Worm (Caenorhabditis elegans) whole organism, L3 larva: ENCODE data around the gene her-1.

Experiments
- ZK546.5 ChIP-seq: sonication (generic microtip); optimal IDR thresholded peaks from 2 replicates; lab custom pipeline; 2017; ENCODE audit warnings: missing biosample characterization, missing genetic modification characterization
- aly-2 ChIP-seq: fragments of 150-350 bp; optimal IDR thresholded peaks from 2 replicates; lab custom pipeline; 2014; ENCODE audit warnings: missing biosample characterization, missing genetic modification characterization
- ceh-16 ChIP-seq: sonication (generic microtip); optimal IDR thresholded peaks from 2 replicates; lab custom pipeline; 2017; ENCODE audit warnings: missing biosample characterization, missing genetic modification characterization
- ceh-82 ChIP-seq: fragments of 150-350 bp; optimal IDR thresholded peaks from 2 replicates; lab custom pipeline; 2014; ENCODE audit warnings: missing biosample characterization, missing genetic modification characterization
- ceh-9 ChIP-seq: sonication (generic microtip); optimal IDR thresholded peaks from 2 replicates; lab custom pipeline; 2018; ENCODE audit warnings: missing biosample characterization, missing genetic modification characterization
- daf-12 ChIP-seq: fragments of 150-350 bp; optimal IDR thresholded peaks from 2 replicates; lab custom pipeline; 2014; ENCODE audit warnings: missing biosample characterization, missing genetic modification reagents, missing genetic modification characterization
- elt-2 ChIP-seq: sonication (generic microtip); optimal IDR thresholded peaks from 2 replicates; lab custom pipeline; 2016; ENCODE audit warnings: missing genetic modification reagents, mild to moderate bottlenecking, missing genetic modification characterization, missing compliant biosample characterization
- elt-3 ChIP-seq, 3 experiments: fragments of 150-350 bp in 1 of 3; sonication (generic microtip) in 2 of 3; optimal IDR thresholded peaks; 2 replicates in 2 of 3; 4 replicates in 1 of 3; lab custom pipeline; 2014 to 2017; ENCODE audit warnings: missing biosample characterization in 3 of 3, missing genetic modification characterization in 3 of 3
- eor-1 ChIP-seq, 2 experiments: fragments of 150-350 bp; optimal IDR thresholded peaks; 2 replicates each; lab custom pipeline; 2014 to 2018; ENCODE audit warnings: missing biosample characterization in 2 of 2, missing genetic modification characterization in 2 of 2
- fkh-10 ChIP-seq: sonication (generic microtip); optimal IDR thresholded peaks from 2 replicates; lab custom pipeline; 2017; ENCODE audit warnings: missing biosample characterization, missing genetic modification reagents, missing genetic modification characterization
- fkh-2 ChIP-seq: fragments of 150-350 bp; optimal IDR thresholded peaks from 2 replicates; lab custom pipeline; 2014; ENCODE audit warnings: missing biosample characterization, missing genetic modification reagents, missing genetic modification characterization
- fos-1 ChIP-seq: fragments of 150-350 bp; optimal IDR thresholded peaks from 2 replicates; lab custom pipeline; 2014; ENCODE audit warnings: missing biosample characterization, missing genetic modification characterization
- hmg-11 ChIP-seq: sonication (generic microtip); optimal IDR thresholded peaks from 2 replicates; lab custom pipeline; 2016; ENCODE audit warnings: missing genetic modification characterization, missing compliant biosample characterization
- jun-1 ChIP-seq: fragments of 150-350 bp; optimal IDR thresholded peaks from 2 replicates; lab custom pipeline; 2014; ENCODE audit warnings: missing biosample characterization, missing genetic modification reagents, missing genetic modification characterization
- lin-15B ChIP-seq: fragments of 150-350 bp; optimal IDR thresholded peaks from 2 replicates; lab custom pipeline; 2014; ENCODE audit warnings: missing biosample characterization, missing genetic modification characterization
- lin-39 ChIP-seq: fragments of 150-350 bp; optimal IDR thresholded peaks from 2 replicates; lab custom pipeline; 2018; ENCODE audit warnings: missing biosample characterization, missing genetic modification reagents, missing genetic modification characterization
- mdl-1 ChIP-seq: fragments of 150-350 bp; optimal IDR thresholded peaks from 2 replicates; lab custom pipeline; 2014; ENCODE audit warnings: missing biosample characterization, missing genetic modification characterization
- mml-1 ChIP-seq: fragments of 150-350 bp; sonication (generic microtip); optimal IDR thresholded peaks from 3 replicates; lab custom pipeline; 2014; ENCODE audit warnings: missing biosample characterization, missing genetic modification characterization
- nfya-1 ChIP-seq: sonication (generic microtip); optimal IDR thresholded peaks from 2 replicates; lab custom pipeline; 2017; ENCODE audit warnings: missing genetic modification characterization, mild to moderate bottlenecking, missing compliant biosample characterization, antibody characterized with exemption, moderate library complexity; ENCODE audit not compliant: insufficient read depth
- nhr-23 ChIP-seq: fragments of 150-350 bp; optimal IDR thresholded peaks from 2 replicates; lab custom pipeline; 2014; ENCODE audit warnings: missing biosample characterization, missing genetic modification reagents, missing genetic modification characterization
- nhr-237 ChIP-seq: fragments of 150-350 bp; optimal IDR thresholded peaks from 2 replicates; lab custom pipeline; 2014; ENCODE audit warnings: missing biosample characterization, missing genetic modification characterization
- nhr-25 ChIP-seq: sonication (generic microtip); optimal IDR thresholded peaks from 2 replicates; lab custom pipeline; 2017; ENCODE audit warnings: missing biosample characterization, missing genetic modification characterization
- nhr-67 ChIP-seq: fragments of 150-350 bp; optimal IDR thresholded peaks from 2 replicates; lab custom pipeline; 2014; ENCODE audit warnings: missing biosample characterization, missing genetic modification characterization
- pha-4 ChIP-seq: fragments of 150-350 bp; optimal IDR thresholded peaks from 2 replicates; lab custom pipeline; 2014; ENCODE audit warnings: missing biosample characterization, missing genetic modification reagents, missing genetic modification characterization
- pqm-1 ChIP-seq: fragments of 150-350 bp; optimal IDR thresholded peaks from 2 replicates; lab custom pipeline; 2017; ENCODE audit warnings: missing biosample characterization, missing genetic modification characterization, inconsistent platforms
- sea-2 ChIP-seq: fragments of 150-350 bp; sonication (generic microtip); optimal IDR thresholded peaks from 4 replicates; lab custom pipeline; 2014; ENCODE audit warnings: missing biosample characterization, missing genetic modification reagents, missing genetic modification characterization
- unc-39 ChIP-seq: sonication (generic microtip); optimal IDR thresholded peaks from 4 replicates; lab custom pipeline; 2017; ENCODE audit warnings: missing biosample characterization, missing genetic modification characterization
- ztf-11 ChIP-seq: fragments of 150-350 bp; optimal IDR thresholded peaks from 2 replicates; lab custom pipeline; 2014; ENCODE audit warnings: missing biosample characterization, missing genetic modification characterization

Gene her-1

DNA sequence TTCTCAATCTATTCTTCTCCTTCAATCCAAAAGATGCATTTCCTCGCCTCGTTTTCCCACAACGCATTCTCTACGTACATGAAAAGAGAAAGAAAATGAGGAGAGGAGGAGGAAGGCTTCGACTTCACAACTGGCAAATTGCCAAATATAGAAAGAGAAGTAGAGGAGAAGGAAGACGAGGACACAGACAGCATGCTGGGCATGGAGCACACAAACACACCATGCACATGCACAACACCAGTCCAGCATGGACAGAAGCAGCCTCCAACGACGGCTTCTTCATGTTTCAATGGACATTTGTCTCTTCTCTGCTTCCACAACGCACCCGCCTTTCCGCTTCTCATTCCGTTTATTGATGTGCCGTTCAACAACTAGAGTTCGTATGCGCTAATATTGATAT is 32.2 kb upstream of the her-1 start:
- TF ChIP-seq lin-39 (tag; lab: Kevin White, UChicago) (peak; percentile 74), nhr-67 (tag; lab: Kevin White, UChicago) (no peak), mdl-1 (peak; percentile 43), unc-39 (tag; lab: Kevin White, UChicago) (no peak), fkh-2 (tag; lab: Kevin White, UChicago) (no peak), nfya-1 (tag; lab: Kevin White, UChicago) (peak; percentile 59), ZK546.5 (tag; lab: Kevin White, UChicago) (no peak), mml-1 (tag; lab: Kevin White, UChicago) (no peak), ceh-9 (no peak), lin-15B (tag; lab: Kevin White, UChicago) (peak; percentile 29), pha-4 (tag; lab: Kevin White, UChicago) (no peak), sea-2 (GFP tag; lab: Kevin White, UChicago) (no peak), fos-1 (no peak), ztf-11 (no peak), eor-1 (tag; optimal IDR thresholded peaks at IDR 0.05; lab: Kevin White, UChicago) (no peak), fkh-10 (peak; percentile 78)
- TF ChIP-seq, all 47 proteins: peak for 5

DNA sequence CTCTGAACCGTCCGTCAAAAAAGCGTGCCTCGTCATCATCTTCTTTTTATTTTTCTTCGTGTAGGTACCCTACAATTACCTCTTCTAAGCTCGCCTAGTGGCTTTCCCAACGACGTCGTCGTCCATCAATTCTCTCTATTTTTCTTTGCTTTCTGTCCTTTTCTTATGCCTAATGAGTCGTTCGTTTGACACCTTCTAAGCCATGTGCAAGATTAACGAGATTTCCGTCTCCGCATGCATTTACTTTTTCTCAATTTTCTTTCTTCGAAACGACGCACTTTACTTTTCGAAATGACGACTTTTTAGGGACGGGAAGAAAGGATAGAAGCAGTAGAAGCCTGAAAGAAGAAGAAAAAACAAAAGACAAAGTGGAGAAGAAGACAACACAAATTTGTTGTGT is 30.4 kb upstream of the her-1 start, which contains the start of gene ZK287.1:
Gene ZK287.1 (plus strand): TSS at position 301 of the 400 bp plus-strand sequence.
- TF ChIP-seq nfya-1 (tag; lab: Kevin White, UChicago) (peak; percentile 27), mml-1 (tag; lab: Kevin White, UChicago) (no peak), lin-39 (tag; lab: Kevin White, UChicago) (peak; percentile 15), nhr-23 (tag; lab: Kevin White, UChicago) (no peak)

DNA sequence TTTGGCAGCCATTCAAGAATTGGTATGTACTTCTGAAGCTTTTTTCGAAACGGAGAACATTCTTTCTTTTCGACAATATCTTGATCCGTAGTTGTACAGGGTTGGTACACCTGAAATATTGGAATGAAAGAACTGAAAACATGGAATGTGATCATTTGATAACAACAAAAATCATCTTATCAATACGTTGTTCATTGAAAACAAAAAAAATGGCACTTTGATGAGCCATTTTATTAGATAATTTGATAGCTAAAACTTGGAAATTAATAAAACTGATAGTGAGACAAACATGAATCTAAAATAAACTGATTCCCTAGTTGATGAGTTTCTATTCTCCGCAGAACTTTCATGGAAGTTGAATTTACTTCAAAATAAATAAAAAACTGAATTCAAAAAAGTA is 24.3 kb upstream of the her-1 start:
- TF ChIP-seq nhr-25 (tag; lab: Kevin White, UChicago) = no peak
- peak; percentile 70 for TF ChIP-seq elt-2 (tag; lab: Kevin White, UChicago)
- TF ChIP-seq lin-39 (tag; lab: Kevin White, UChicago) = no peak

DNA sequence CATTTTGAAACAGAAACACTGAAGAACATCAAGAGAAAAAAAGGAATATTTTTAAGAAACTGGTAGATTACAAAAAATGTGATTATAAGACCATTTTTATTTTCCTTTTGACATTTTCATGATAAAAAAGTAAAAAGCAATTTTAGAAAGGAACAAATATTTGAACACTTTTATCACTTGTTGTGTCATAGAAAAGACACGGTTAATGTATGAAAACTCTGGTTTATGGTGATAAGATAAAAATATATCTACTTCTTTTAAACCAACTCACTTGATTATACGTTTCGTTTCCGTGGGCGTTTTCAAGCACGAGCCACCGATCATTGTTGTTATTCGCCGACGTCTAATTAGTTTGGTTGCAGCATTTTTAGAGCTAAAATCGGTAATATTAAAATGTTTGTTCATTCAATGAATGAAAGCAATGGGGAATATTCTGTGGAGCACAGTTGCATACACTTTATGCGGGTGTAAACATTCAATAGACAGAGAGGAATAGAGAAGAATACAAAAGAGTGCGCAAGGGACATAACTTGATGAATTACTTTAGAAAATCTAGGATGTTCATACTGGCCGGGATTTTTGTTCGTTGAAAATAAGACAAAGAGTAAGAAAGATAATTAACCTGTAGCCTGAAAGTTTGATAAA is 23.5 kb upstream of the her-1 start, which contains the start of gene sulp-8:
Gene sulp-8 (minus strand): TSS at position 469 of the 645 bp plus-strand sequence.
- no peak for TF ChIP-seq ceh-16 (tag; lab: Kevin White, UChicago)
- no peak for TF ChIP-seq fkh-2 (tag; lab: Kevin White, UChicago)
- TF ChIP-seq elt-2 (tag; lab: Kevin White, UChicago) = peak; percentile 71
- no peak for TF ChIP-seq daf-12 (tag; lab: Kevin White, UChicago)
- no peak for TF ChIP-seq aly-2
- TF ChIP-seq mdl-1 = no peak
- peak; percentile 51 for TF ChIP-seq pha-4 (tag; lab: Kevin White, UChicago)
- TF ChIP-seq lin-15B (tag; lab: Kevin White, UChicago) = no peak

DNA sequence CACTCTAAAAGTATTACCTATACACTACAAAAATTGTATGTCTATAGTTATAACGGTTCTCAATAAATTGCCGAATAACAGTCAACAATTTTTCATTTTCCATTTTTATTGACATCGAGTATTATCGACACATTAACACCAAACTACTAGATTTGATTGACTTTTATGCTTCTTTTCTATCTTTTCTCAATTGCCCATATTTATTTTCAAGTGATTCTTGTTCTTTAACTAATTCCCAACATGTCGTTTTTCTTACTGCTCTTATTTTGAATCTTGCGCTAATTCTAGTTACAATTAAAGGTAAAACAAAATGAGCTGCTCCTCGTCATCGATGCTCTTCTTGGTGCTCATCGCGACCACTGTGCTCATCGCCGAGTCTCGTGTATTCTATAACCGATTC is 18.8 kb upstream of the her-1 start, which contains the start of gene cthd-1:
Gene cthd-1 (plus strand): TSS at position 301 of the 400 bp plus-strand sequence.
- TF ChIP-seq elt-3 (tag; optimal IDR thresholded peaks at IDR 0.05; lab: Kevin White, UChicago) (no peak), fkh-2 (tag; lab: Kevin White, UChicago) (no peak), jun-1 (tag; lab: Kevin White, UChicago) (no peak), lin-39 (tag; lab: Kevin White, UChicago) (no peak), ceh-82 (tag; lab: Kevin White, UChicago) (no peak), elt-2 (tag; lab: Kevin White, UChicago) (no peak), sea-2 (GFP tag; lab: Kevin White, UChicago) (no peak), nhr-67 (tag; lab: Kevin White, UChicago) (no peak)

DNA sequence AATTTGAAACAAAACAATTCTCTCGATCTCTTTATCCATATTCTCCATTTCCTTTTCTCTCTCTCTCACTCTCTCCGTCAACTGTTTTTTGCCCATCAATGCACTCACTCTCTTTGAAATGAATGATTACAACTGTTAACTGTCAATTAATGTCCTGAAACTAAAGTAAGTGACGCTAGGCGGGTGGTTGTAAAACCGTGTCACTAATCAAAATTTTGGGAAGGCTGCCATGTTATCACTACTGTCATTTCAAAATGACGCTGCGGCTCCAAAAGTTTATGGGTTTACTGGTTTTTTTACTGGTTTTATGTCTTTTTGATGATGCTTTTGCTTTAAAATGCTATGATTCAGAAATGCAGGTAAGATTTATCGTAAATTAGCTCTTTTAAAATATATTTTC is 17.6 kb upstream of the her-1 start, which contains the start of gene ZK287.9:
Gene ZK287.9 (plus strand): TSS at position 192 of the 400 bp plus-strand sequence.
- TF ChIP-seq elt-2 (tag; lab: Kevin White, UChicago) (peak; percentile 67), mml-1 (tag; lab: Kevin White, UChicago) (no peak), nhr-237 (no peak), eor-1 (tag; optimal IDR thresholded peaks at IDR 0.05; lab: Kevin White, UChicago) (no peak), pqm-1 (tag; lab: Kevin White, UChicago) (peak; percentile 37), fkh-10 (no peak), hmg-11 (tag; lab: Kevin White, UChicago) (no peak)
